Worm (Caenorhabditis elegans) whole organism, young adult: ENCODE results near the gene srx-112.
A peak's percentile ranks its signal among the peaks of the same experiment; 100 is the strongest.

Source experiments
- B0019.2 ChIP-seq: fragments of 200-800 bp; sonication (Bioruptor generic); conservative IDR thresholded peaks from 2 replicates; pipeline ENCODE4 v1.3.6; 2022; ENCODE audit warnings: missing genetic modification reagents, missing genetic modification characterization, missing compliant biosample characterization
- B0035.1 ChIP-seq: sonication (generic microtip); optimal IDR thresholded peaks from 2 replicates; lab custom pipeline; 2016; ENCODE audit warnings: missing genetic modification characterization, mild to moderate bottlenecking, missing compliant biosample characterization, missing genotype, missing genetic modification reagents
- B0336.3 ChIP-seq: fragments of 200-800 bp; sonication (Bioruptor generic); IDR thresholded peaks from 2 replicates; pipeline ENCODE4 v1.3.6; 2022; ENCODE audit warnings: missing genetic modification characterization, missing compliant biosample characterization
- C06A6.2 ChIP-seq: fragments of 200-800 bp; sonication (Bioruptor generic); conservative IDR thresholded peaks from 2 replicates; pipeline ENCODE4 v1.3.6; 2022; ENCODE audit warnings: missing genetic modification characterization, missing compliant biosample characterization
- F10E7.11 ChIP-seq: sonication (generic microtip); optimal IDR thresholded peaks from 2 replicates; lab custom pipeline; 2017; ENCODE audit warnings: mild to moderate bottlenecking, missing genetic modification characterization, moderate library complexity, missing compliant biosample characterization
- F22D6.2 ChIP-seq: sonication (generic microtip); optimal IDR thresholded peaks from 2 replicates; lab custom pipeline; 2016; ENCODE audit warnings: mild to moderate bottlenecking, missing genetic modification characterization, missing compliant biosample characterization
- K12H6.12 ChIP-seq: fragments of 200-800 bp; sonication (Bioruptor generic); optimal IDR thresholded peaks from 2 replicates; lab custom pipeline; 2018; ENCODE audit warnings: mild to moderate bottlenecking, missing genetic modification characterization, missing compliant biosample characterization
- Y53F4B.3 ChIP-seq: fragments of 200-800 bp; sonication (Bioruptor generic); IDR thresholded peaks from 2 replicates; pipeline ENCODE4 v1.3.6; 2022; ENCODE audit warnings: missing genetic modification reagents, missing genetic modification characterization, missing compliant biosample characterization
- Y53G8AR.9 ChIP-seq: fragments of 200-800 bp; sonication (Bioruptor generic); conservative IDR thresholded peaks from 2 replicates; pipeline ENCODE4 v1.3.6; 2022; ENCODE audit warnings: missing genetic modification reagents, missing genetic modification characterization, missing compliant biosample characterization
- athp-1 ChIP-seq: sonication (generic microtip); optimal IDR thresholded peaks from 2 replicates; lab custom pipeline; 2017; ENCODE audit warnings: mild to moderate bottlenecking, missing genetic modification characterization, missing compliant biosample characterization
- attf-3 ChIP-seq: fragments of 200-800 bp; sonication (Bioruptor generic); conservative IDR thresholded peaks from 2 replicates; pipeline ENCODE4 v1.3.6; 2022; ENCODE audit warnings: missing genetic modification reagents, missing genetic modification characterization, missing compliant biosample characterization
- ccch-3 ChIP-seq: fragments of 200-800 bp; sonication (Bioruptor generic); optimal IDR thresholded peaks from 2 replicates; lab custom pipeline; 2018; ENCODE audit warnings: mild to moderate bottlenecking, missing genetic modification characterization, missing compliant biosample characterization
- chd-7 ChIP-seq: sonication (generic microtip); optimal IDR thresholded peaks from 2 replicates; lab custom pipeline; 2016; ENCODE audit warnings: mild to moderate bottlenecking, missing genetic modification characterization, moderate library complexity, missing compliant biosample characterization
- die-1 ChIP-seq: sonication (generic microtip); optimal IDR thresholded peaks from 2 replicates; lab custom pipeline; 2016; ENCODE audit warnings: missing genotype, mild to moderate bottlenecking, missing genetic modification characterization, missing compliant biosample characterization
- dox-1 ChIP-seq: fragments of 200-800 bp; sonication (Bioruptor generic); IDR thresholded peaks from 2 replicates; pipeline ENCODE4 v1.3.6; 2022; ENCODE audit warnings: missing genetic modification reagents, missing genetic modification characterization, missing compliant biosample characterization
- efl-1 ChIP-seq: fragments of 150-350 bp; optimal IDR thresholded peaks from 2 replicates; lab custom pipeline; 2014; ENCODE audit warnings: missing biosample characterization, missing genetic modification reagents, missing genetic modification characterization
- egrh-3 ChIP-seq: fragments of 200-800 bp; sonication (Bioruptor generic); IDR thresholded peaks from 2 replicates; pipeline ENCODE4 v1.3.6; 2022; ENCODE audit warnings: missing genetic modification reagents, missing genetic modification characterization, missing compliant biosample characterization
- fkh-3 ChIP-seq: sonication (generic microtip); optimal IDR thresholded peaks from 2 replicates; lab custom pipeline; 2016; ENCODE audit warnings: mild to moderate bottlenecking, missing genetic modification characterization, missing compliant biosample characterization
- him-1 ChIP-seq: sonication (generic microtip); optimal IDR thresholded peaks from 2 replicates; lab custom pipeline; 2016; ENCODE audit warnings: missing genotype, missing genetic modification reagents, missing genetic modification characterization, missing compliant biosample characterization
- hlh-26 ChIP-seq: fragments of 200-800 bp; sonication (Bioruptor generic); conservative IDR thresholded peaks from 2 replicates; pipeline ENCODE4 v1.3.6; 2022; ENCODE audit warnings: missing genetic modification reagents, missing genetic modification characterization, missing compliant biosample characterization
- hmg-1.2 ChIP-seq: fragments of 200-800 bp; sonication (Bioruptor generic); IDR thresholded peaks from 2 replicates; pipeline ENCODE4 v1.3.6; 2022; ENCODE audit warnings: missing genetic modification reagents, missing genetic modification characterization, missing compliant biosample characterization
- hrde-1 ChIP-seq: sonication (generic microtip); optimal IDR thresholded peaks from 2 replicates; lab custom pipeline; 2016; ENCODE audit warnings: missing genetic modification characterization, mild to moderate bottlenecking, missing compliant biosample characterization, moderate library complexity, missing genotype, missing genetic modification reagents, borderline replicate concordance
- lin-40 ChIP-seq: sonication (generic microtip); optimal IDR thresholded peaks from 2 replicates; lab custom pipeline; 2016; ENCODE audit warnings: missing genetic modification characterization, mild to moderate bottlenecking, missing compliant biosample characterization, missing genotype, missing genetic modification reagents
- lin-54 ChIP-seq: fragments of 200-800 bp; sonication (Bioruptor generic); optimal IDR thresholded peaks from 2 replicates; lab custom pipeline; 2018; ENCODE audit warnings: mild to moderate bottlenecking, missing genetic modification characterization, missing compliant biosample characterization
- lsl-1 ChIP-seq: fragments of 200-800 bp; sonication (Bioruptor generic); optimal IDR thresholded peaks from 2 replicates; lab custom pipeline; 2018; ENCODE audit warnings: mild to moderate bottlenecking, missing genetic modification characterization, moderate library complexity, missing compliant biosample characterization
- lsy-27 ChIP-seq: sonication (generic microtip); optimal IDR thresholded peaks from 2 replicates; lab custom pipeline; 2017; ENCODE audit warnings: missing genetic modification characterization, mild to moderate bottlenecking, missing compliant biosample characterization, antibody characterized with exemption, missing genotype, borderline replicate concordance; ENCODE audit not compliant: insufficient read depth
- madf-6 ChIP-seq: fragments of 200-800 bp; sonication (Bioruptor generic); IDR thresholded peaks from 2 replicates; pipeline ENCODE4 v1.3.6; 2022; ENCODE audit warnings: missing genetic modification reagents, missing genetic modification characterization, missing compliant biosample characterization
- mcd-1 ChIP-seq: fragments of 200-800 bp; sonication (Bioruptor generic); IDR thresholded peaks from 2 replicates; pipeline ENCODE4 v1.3.6; 2022; ENCODE audit warnings: missing genetic modification reagents, missing genetic modification characterization, missing compliant biosample characterization
- mxl-1 ChIP-seq: sonication (generic microtip); optimal IDR thresholded peaks from 2 replicates; lab custom pipeline; 2016; ENCODE audit warnings: missing genetic modification characterization, missing compliant biosample characterization
- nfyb-1 ChIP-seq: fragments of 200-800 bp; sonication (Bioruptor generic); IDR thresholded peaks from 2 replicates; pipeline ENCODE4 v1.3.6; 2022; ENCODE audit warnings: missing genetic modification reagents, missing genetic modification characterization, missing compliant biosample characterization
- nhr-120 ChIP-seq: fragments of 200-800 bp; sonication (Bioruptor generic); IDR thresholded peaks from 2 replicates; pipeline ENCODE4 v1.3.6; 2022; ENCODE audit warnings: missing genetic modification characterization, missing compliant biosample characterization
- nhr-27 ChIP-seq: fragments of 200-800 bp; sonication (Bioruptor generic); optimal IDR thresholded peaks from 2 replicates; lab custom pipeline; 2018; ENCODE audit warnings: mild to moderate bottlenecking, missing genetic modification characterization, moderate library complexity, missing compliant biosample characterization
- nhr-80 ChIP-seq: sonication (generic microtip); optimal IDR thresholded peaks from 2 replicates; lab custom pipeline; 2016; ENCODE audit warnings: missing genetic modification characterization, missing compliant biosample characterization
- pha-4 ChIP-seq: fragments of 150-350 bp; sonication (generic microtip); optimal IDR thresholded peaks from 2 replicates; lab custom pipeline; 2014; ENCODE audit warnings: missing biosample characterization, missing genetic modification reagents, missing genetic modification characterization
- rec-8 ChIP-seq, 2 experiments: sonication (generic microtip); optimal IDR thresholded peaks; 2 replicates each; lab custom pipeline; 2016; ENCODE audit warnings: mild to moderate bottlenecking in 2 of 2, missing genetic modification characterization in 2 of 2, missing genetic modification reagents in 2 of 2, missing genotype in 2 of 2, missing biosample characterization in 1 of 2, missing compliant biosample characterization in 1 of 2, moderate library complexity in 1 of 2
- repo-1 ChIP-seq: sonication (generic microtip); optimal IDR thresholded peaks from 2 replicates; lab custom pipeline; 2017; ENCODE audit warnings: mild to moderate bottlenecking, missing genetic modification characterization, missing compliant biosample characterization
- sdz-38 ChIP-seq: sonication (generic microtip); optimal IDR thresholded peaks from 2 replicates; lab custom pipeline; 2016; ENCODE audit warnings: missing genotype, missing genetic modification characterization, missing compliant biosample characterization
- snpc-4 ChIP-seq, 5 experiments: fragments of 150-350 bp in 1 of 5; sonication (generic microtip) in 4 of 5; optimal IDR thresholded peaks; 2 replicates each; lab custom pipeline; 2014 to 2018; ENCODE audit warnings: missing genetic modification characterization in 5 of 5, missing biosample characterization in 3 of 5, antibody characterized with exemption in 2 of 5, mild to moderate bottlenecking in 2 of 5, missing compliant biosample characterization in 2 of 5, missing genotype in 2 of 5, moderate library complexity in 2 of 5, missing genetic modification reagents in 1 of 5
- tbp1 ChIP-seq: fragments of 200-800 bp; sonication (Bioruptor generic); optimal IDR thresholded peaks from 2 replicates; lab custom pipeline; 2018; ENCODE audit warnings: mild to moderate bottlenecking, missing genetic modification characterization, missing compliant biosample characterization
- tbx-9 ChIP-seq: sonication (generic microtip); optimal IDR thresholded peaks from 2 replicates; lab custom pipeline; 2016; ENCODE audit warnings: borderline replicate concordance, missing genetic modification characterization, inconsistent platforms, missing compliant biosample characterization
- unc-130 ChIP-seq: sonication (generic microtip); optimal IDR thresholded peaks from 2 replicates; lab custom pipeline; 2016; ENCODE audit warnings: missing genetic modification reagents, missing genetic modification characterization, missing compliant biosample characterization
- zim-3 ChIP-seq: sonication (generic microtip); optimal IDR thresholded peaks from 2 replicates; lab custom pipeline; 2017; ENCODE audit warnings: mild to moderate bottlenecking, missing genetic modification characterization, moderate library complexity, missing compliant biosample characterization
- ztf-18 ChIP-seq: sonication (generic microtip); optimal IDR thresholded peaks from 2 replicates; lab custom pipeline; 2016; ENCODE audit warnings: missing genotype, mild to moderate bottlenecking, missing genetic modification characterization, missing compliant biosample characterization
- ztf-28 ChIP-seq: fragments of 200-800 bp; sonication (Bioruptor generic); IDR thresholded peaks from 2 replicates; pipeline ENCODE4 v1.3.6; 2022; ENCODE audit warnings: missing genetic modification reagents, missing genetic modification characterization, missing compliant biosample characterization
- ztf-6 ChIP-seq: fragments of 200-800 bp; sonication (Bioruptor generic); IDR thresholded peaks from 2 replicates; pipeline ENCODE4 v1.3.6; 2022; ENCODE audit warnings: missing genetic modification reagents, missing genetic modification characterization, missing compliant biosample characterization

srx-112 gene

ce11 chrII:3810550-3810949, 46.2 kb upstream of the srx-112 start (continued):
- TF ChIP-seq tbp1 (no peak), hrde-1 (tag; lab: Kevin White, UChicago) (no peak), ztf-6 (GFP tag; lab: Robert Waterston, UW) (no peak), F10E7.11 (tag; lab: Kevin White, UChicago) (no peak), ztf-18 (tag; lab: Kevin White, UChicago) (no peak), B0019.2 (GFP tag; lab: Robert Waterston, UW) (no peak), B0035.1 (tag; lab: Kevin White, UChicago) (no peak), sdz-38 (tag; lab: Kevin White, UChicago) (no peak), dox-1 (GFP tag; lab: Robert Waterston, UW) (peak; percentile 70), lsl-1 (GFP tag; lab: Kevin White, UChicago) (no peak), snpc-4 (GFP tag; optimal IDR thresholded peaks at IDR 0.05; lab: Kevin White, UChicago) (no peak), snpc-4 (tag; optimal IDR thresholded peaks at IDR 0.05; lab: Kevin White, UChicago) (peak in 1 of 4 experiments; percentile 33), unc-130 (GFP tag; lab: Kevin White, UChicago) (no peak), mcd-1 (GFP tag; lab: Robert Waterston, UW) (0 out of 2 replicates have a peak, but pooled peaks have one; percentile 30), pha-4 (tag; lab: Kevin White, UChicago) (no peak), chd-7 (tag; lab: Kevin White, UChicago) (no peak), nhr-120 (GFP tag; lab: Robert Waterston, UW) (no peak), B0336.3 (GFP tag; lab: Robert Waterston, UW) (no peak), ztf-28 (GFP tag; lab: Robert Waterston, UW) (no peak), repo-1 (no peak), Y53G8AR.9 (GFP tag; lab: Robert Waterston, UW) (no peak), Y53F4B.3 (GFP tag; lab: Robert Waterston, UW) (no peak), egrh-3 (no peak), K12H6.12 (tag; lab: Kevin White, UChicago) (peak; percentile 42), die-1 (tag; lab: Kevin White, UChicago) (no peak), athp-1 (tag; lab: Kevin White, UChicago) (no peak), lsy-27 (tag; lab: Kevin White, UChicago) (no peak), ccch-3 (GFP tag; lab: Kevin White, UChicago) (no peak), rec-8 (tag; optimal IDR thresholded peaks at IDR 0.05; lab: Kevin White, UChicago) (no peak), tbx-9 (tag; lab: Kevin White, UChicago) (no peak), hlh-26 (GFP tag; lab: Robert Waterston, UW) (no peak), hmg-1.2 (GFP tag; lab: Robert Waterston, UW) (peak; percentile 93), nhr-80 (peak; percentile 87), attf-3 (GFP tag; lab: Robert Waterston, UW) (no peak), him-1 (tag; lab: Kevin White, UChicago) (no peak), C06A6.2 (no peak), nhr-27 (no peak), F22D6.2 (tag; lab: Kevin White, UChicago) (no peak), nfyb-1 (no peak), zim-3 (tag; lab: Kevin White, UChicago) (no peak), mxl-1 (no peak), madf-6 (GFP tag; lab: Robert Waterston, UW) (no peak), fkh-3 (tag; lab: Kevin White, UChicago) (no peak), lin-54 (no peak), lin-40 (tag; lab: Kevin White, UChicago) (peak; percentile 23), efl-1 (GFP tag; lab: Kevin White, UChicago) (no peak)
